In genomic region chrX:12668723-12669122, dm6 we compare ENCODE assay signal across 5 fruit fly cellular contexts.
TF ChIP-seq lines count a peak whose summit lies in the region.

No protein-coding gene starts in this region.

- no peak for TF ChIP-seq CTCF in whole organism, embryonic (GFP tag; optimal IDR thresholded peaks at IDR 0.05; lab: Kevin White, UChicago)

TF ChIP-seq in whole organism, adult, 20 proteins besides CTCF, POLR2A, EP300 and RAD21:
- peak; percentile 19 for TF ChIP-seq cic (GFP tag; optimal IDR thresholded peaks at IDR 0.05; lab: Kevin White, UChicago)
- TF ChIP-seq CG5204 (GFP tag; optimal IDR thresholded peaks at IDR 0.05; lab: Kevin White, UChicago): no peak

TF ChIP-seq in whole organism, embryonic, 481 proteins besides CTCF, POLR2A, EP300 and RAD21 (continues in another document):
- TF ChIP-seq trem (tag; optimal IDR thresholded peaks at IDR 0.05; lab: Kevin White, UChicago): no peak
- no peak for TF ChIP-seq CG8089 (GFP tag; optimal IDR thresholded peaks at IDR 0.05; lab: Kevin White, UChicago)
- 0 out of 2 replicates have a peak, but pooled peaks have one; percentile 14 for TF ChIP-seq Rfx (GFP tag; IDR thresholded peaks at IDR 0.05; lab: Robert Waterston, UW)
- peak; percentile 80 for TF ChIP-seq CG34376 (GFP tag; optimal IDR thresholded peaks at IDR 0.05; lab: Kevin White, UChicago)
- no peak for TF ChIP-seq ranshi (GFP tag; IDR thresholded peaks at IDR 0.05; lab: Robert Waterston, UW)
- TF ChIP-seq Hr78 (GFP tag; optimal IDR thresholded peaks at IDR 0.05; lab: Kevin White, UChicago): peak in 1 of 2 experiments; percentile 85
- no peak for TF ChIP-seq Max (GFP tag; optimal IDR thresholded peaks at IDR 0.05; lab: Kevin White, UChicago)
- TF ChIP-seq gro (GFP tag; optimal IDR thresholded peaks at IDR 0.05; lab: Kevin White, UChicago): no peak
- TF ChIP-seq Dek (tag; optimal IDR thresholded peaks at IDR 0.05; lab: Kevin White, UChicago): no peak
- no peak for TF ChIP-seq CG13624 (GFP tag; optimal IDR thresholded peaks at IDR 0.05; lab: Kevin White, UChicago)
- no peak for TF ChIP-seq CG30403 (GFP tag; optimal IDR thresholded peaks at IDR 0.05; lab: Kevin White, UChicago)
- TF ChIP-seq CG7987 (GFP tag; optimal IDR thresholded peaks at IDR 0.05; lab: Kevin White, UChicago): no peak
- TF ChIP-seq Fer1 (GFP tag; optimal IDR thresholded peaks at IDR 0.05; lab: Kevin White, UChicago): no peak
- TF ChIP-seq wdn (GFP tag; IDR thresholded peaks at IDR 0.05; lab: Robert Waterston, UW): no peak
- TF ChIP-seq CG10543 (GFP tag; optimal IDR thresholded peaks at IDR 0.05; lab: Kevin White, UChicago): peak; percentile 80
- TF ChIP-seq sens (GFP tag; lab: Kevin White, UChicago): no peak
- TF ChIP-seq sc (optimal IDR thresholded peaks at IDR 0.05; lab: Kevin White, UChicago): no peak
- no peak for TF ChIP-seq sc (GFP tag; optimal IDR thresholded peaks at IDR 0.05; lab: Kevin White, UChicago)
- TF ChIP-seq Eip74EF (GFP tag; optimal IDR thresholded peaks at IDR 0.05; lab: Kevin White, UChicago): no peak
- peak; percentile 21 for TF ChIP-seq kni (GFP tag; optimal IDR thresholded peaks at IDR 0.05; lab: Kevin White, UChicago)
- no peak for TF ChIP-seq bcd (GFP tag; optimal IDR thresholded peaks at IDR 0.05; lab: Kevin White, UChicago)
- no peak for TF ChIP-seq mirr (GFP tag; optimal IDR thresholded peaks at IDR 0.05; lab: Kevin White, UChicago)
- peak; percentile 37 for TF ChIP-seq exex (tag; optimal IDR thresholded peaks at IDR 0.05; lab: Kevin White, UChicago)

TF ChIP-seq in whole organism, prepupa, 60 proteins besides CTCF, POLR2A, EP300 and RAD21:
- TF ChIP-seq vri (GFP tag; optimal IDR thresholded peaks at IDR 0.05; lab: Kevin White, UChicago) (peak; percentile 51), CG9139 (GFP tag; optimal IDR thresholded peaks at IDR 0.05; lab: Kevin White, UChicago) (no peak), CG8119 (GFP tag; IDR thresholded peaks at IDR 0.05; lab: Robert Waterston, UW) (no peak), svp (GFP tag; lab: Kevin White, UChicago) (peak; percentile 98), fkh (GFP tag; optimal IDR thresholded peaks at IDR 0.05; lab: Kevin White, UChicago) (peak; percentile 32)

TF ChIP-seq in whole organism, pupa, 21 proteins besides CTCF, POLR2A, EP300 and RAD21:
- TF ChIP-seq EcR (GFP tag; optimal IDR thresholded peaks at IDR 0.05; lab: Kevin White, UChicago): peak; percentile 12
- TF ChIP-seq gl (tag; optimal IDR thresholded peaks at IDR 0.05; lab: Kevin White, UChicago): no peak
- no peak for TF ChIP-seq Pif1B (GFP tag; optimal IDR thresholded peaks at IDR 0.05; lab: Kevin White, UChicago)

TF ChIP-seq in whole organism, wandering third instar larva, 38 proteins besides CTCF, POLR2A, EP300 and RAD21:
- TF ChIP-seq Hr78 (GFP tag; optimal IDR thresholded peaks at IDR 0.05; lab: Kevin White, UChicago) (no peak), Rel (GFP tag; optimal IDR thresholded peaks at IDR 0.05; lab: Kevin White, UChicago) (no peak), Rel (tag; optimal IDR thresholded peaks at IDR 0.05; lab: Kevin White, UChicago) (peak; percentile 83)
